Fruit fly (Drosophila melanogaster) whole organism, prepupa: ENCODE measurements around the gene Edc3.

Source experiments
- Blimp-1 ChIP-seq: fragments of 200-800 bp; sonication (Bioruptor generic); optimal IDR thresholded peaks from 3 replicates; lab custom pipeline; 2017; ENCODE audit warnings: missing biosample characterization, missing genetic modification characterization, mild to moderate bottlenecking, moderate library complexity, missing genetic modification reagents
- CG10631 ChIP-seq: fragments of 200-800 bp; sonication (Bioruptor generic); optimal IDR thresholded peaks from 2 replicates; lab custom pipeline; 2016; ENCODE audit warnings: missing biosample characterization, missing genetic modification characterization
- CG10669 ChIP-seq: fragments of 200-800 bp; sonication (Bioruptor generic); optimal IDR thresholded peaks from 3 replicates; lab custom pipeline; 2018; ENCODE audit warnings: missing biosample characterization, mild to moderate bottlenecking, missing genetic modification characterization, moderate library complexity
- CG11294 ChIP-seq: fragments of 200-800 bp; sonication (Bioruptor generic); IDR thresholded peaks from 2 replicates; pipeline ENCODE4 v1.3.6; 2022; ENCODE audit warnings: missing biosample characterization, missing genetic modification characterization
- CG15336 ChIP-seq: fragments of 200-800 bp; sonication (Bioruptor generic); IDR thresholded peaks from 2 replicates; pipeline ENCODE4 v1.3.6; 2022; ENCODE audit warnings: missing biosample characterization, missing genetic modification characterization
- CG3032 ChIP-seq: fragments of 200-800 bp; optimal IDR thresholded peaks from 2 replicates; lab custom pipeline; 2019; ENCODE audit warnings: missing biosample characterization, mild to moderate bottlenecking, missing genetic modification characterization, moderate library complexity
- CG31627 ChIP-seq: fragments of 200-800 bp; sonication (Bioruptor generic); optimal IDR thresholded peaks from 3 replicates; lab custom pipeline; 2016; ENCODE audit warnings: missing biosample characterization, missing genetic modification characterization
- CG3919 ChIP-seq: fragments of 200-800 bp; sonication (Bioruptor generic); optimal IDR thresholded peaks from 3 replicates; lab custom pipeline; 2016; ENCODE audit warnings: missing biosample characterization, missing genetic modification characterization
- CG6163 ChIP-seq: fragments of 200-800 bp; sonication (Bioruptor generic); IDR thresholded peaks from 3 replicates; pipeline ENCODE4 v1.3.6; 2022; ENCODE audit warnings: missing biosample characterization, missing genetic modification characterization
- CG6792 ChIP-seq: fragments of 200-800 bp; sonication (Bioruptor generic); optimal IDR thresholded peaks from 3 replicates; lab custom pipeline; 2016; ENCODE audit warnings: missing biosample characterization, missing genetic modification characterization
- CG6808 ChIP-seq: fragments of 200-800 bp; sonication (Bioruptor generic); optimal IDR thresholded peaks from 3 replicates; lab custom pipeline; 2017; ENCODE audit warnings: missing biosample characterization, missing genetic modification characterization, mild to moderate bottlenecking, moderate library complexity, missing genetic modification reagents
- CG6854 ChIP-seq: fragments of 200-800 bp; sonication (Bioruptor generic); optimal IDR thresholded peaks from 2 replicates; lab custom pipeline; 2017; ENCODE audit warnings: missing biosample characterization, mild to moderate bottlenecking, missing genetic modification characterization
- CG8119 ChIP-seq: fragments of 200-800 bp; sonication (Bioruptor generic); IDR thresholded peaks from 3 replicates; pipeline ENCODE4 v1.3.6; 2022; ENCODE audit warnings: missing biosample characterization, missing genetic modification characterization
- CG8632 ChIP-seq: fragments of 200-800 bp; sonication (Bioruptor generic); optimal IDR thresholded peaks from 3 replicates; lab custom pipeline; 2016; ENCODE audit warnings: missing biosample characterization, missing genetic modification characterization
- Eip75B ChIP-seq: fragments of 200-800 bp; sonication (Bioruptor generic); optimal IDR thresholded peaks from 3 replicates; lab custom pipeline; 2016; ENCODE audit warnings: missing biosample characterization, missing genetic modification characterization
- Eip78C ChIP-seq: fragments of 200-800 bp; sonication (Bioruptor generic); peaks from one replicate; lab custom pipeline; 2016; ENCODE audit warnings: missing biosample characterization, missing genetic modification characterization
- Hr38 ChIP-seq: sonication (Bioruptor generic); optimal IDR thresholded peaks from 2 replicates; lab custom pipeline; 2016; ENCODE audit warnings: missing biosample characterization, missing genetic modification characterization
- Hr4 ChIP-seq: fragments of 200-800 bp; sonication (Bioruptor generic); optimal IDR thresholded peaks from 3 replicates; lab custom pipeline; 2016; ENCODE audit warnings: missing biosample characterization, missing genetic modification characterization
- Met ChIP-seq: fragments of 200-800 bp; sonication (Bioruptor generic); optimal IDR thresholded peaks from 3 replicates; lab custom pipeline; 2016; ENCODE audit warnings: missing biosample characterization, missing genetic modification characterization
- OdsH ChIP-seq: fragments of 200-800 bp; sonication (Bioruptor generic); optimal IDR thresholded peaks from 3 replicates; lab custom pipeline; 2016; ENCODE audit warnings: missing biosample characterization, missing genetic modification characterization
- Sox14 ChIP-seq: fragments of 200-800 bp; sonication (Bioruptor generic); optimal IDR thresholded peaks from 3 replicates; lab custom pipeline; 2016; ENCODE audit warnings: missing biosample characterization, missing genetic modification characterization
- Sox15 ChIP-seq: fragments of 200-800 bp; sonication (Bioruptor generic); optimal IDR thresholded peaks from 3 replicates; lab custom pipeline; 2016; ENCODE audit warnings: missing biosample characterization, missing genetic modification characterization
- acj6 ChIP-seq: fragments of 200-800 bp; sonication (Bioruptor generic); optimal IDR thresholded peaks from 3 replicates; lab custom pipeline; 2016; ENCODE audit warnings: missing biosample characterization, missing genetic modification characterization
- cyc ChIP-seq: fragments of 200-800 bp; sonication (Bioruptor generic); optimal IDR thresholded peaks from 3 replicates; lab custom pipeline; 2016; ENCODE audit warnings: missing biosample characterization, missing genetic modification characterization
- dac ChIP-seq: fragments of 200-800 bp; sonication (Bioruptor generic); optimal IDR thresholded peaks from 2 replicates; lab custom pipeline; 2017; ENCODE audit warnings: missing biosample characterization, mild to moderate bottlenecking, missing genetic modification characterization
- dsx ChIP-seq: fragments of 200-800 bp; optimal IDR thresholded peaks from 3 replicates; lab custom pipeline; 2019; ENCODE audit warnings: missing biosample characterization, mild to moderate bottlenecking, missing genetic modification characterization, moderate library complexity; ENCODE audit not compliant: poor library complexity, severe bottlenecking
- fkh ChIP-seq: fragments of 200-800 bp; sonication (Bioruptor generic); optimal IDR thresholded peaks from 3 replicates; lab custom pipeline; 2017; ENCODE audit warnings: missing biosample characterization, mild to moderate bottlenecking, missing genetic modification characterization, moderate library complexity
- ss ChIP-seq, 2 experiments: fragments of 200-800 bp; sonication (Bioruptor generic); optimal IDR thresholded peaks; 2 replicates in 1 of 2; 3 replicates in 1 of 2; lab custom pipeline; 2017 to 2018; ENCODE audit warnings: mild to moderate bottlenecking in 2 of 2, missing biosample characterization in 2 of 2, missing genetic modification characterization in 2 of 2, moderate library complexity in 1 of 2
- svp ChIP-seq: fragments of 200-800 bp; sonication (Bioruptor generic); peaks from one replicate; lab custom pipeline; 2016; ENCODE audit warnings: missing biosample characterization, missing genetic modification characterization
- topi ChIP-seq: fragments of 200-800 bp; sonication (Bioruptor generic); optimal IDR thresholded peaks from 3 replicates; lab custom pipeline; 2016; ENCODE audit warnings: missing biosample characterization, missing genetic modification characterization
- vri ChIP-seq: fragments of 200-800 bp; sonication (Bioruptor generic); optimal IDR thresholded peaks from 3 replicates; lab custom pipeline; 2016; ENCODE audit warnings: missing biosample characterization, mild to moderate bottlenecking, missing genetic modification characterization

Edc3 gene

dm6 chr3L:17532898-17533700 lies 3.4 kb upstream of the Edc3 start (continued):
- no peak for TF ChIP-seq Blimp-1 (GFP tag; lab: Kevin White, UChicago)
- peak; percentile 70 for TF ChIP-seq acj6 (GFP tag; lab: Kevin White, UChicago)
- peak; percentile 40 for TF ChIP-seq CG3032 (tag; lab: Kevin White, UChicago)
- TF ChIP-seq, all 60 proteins: peak for 41

DNA sequence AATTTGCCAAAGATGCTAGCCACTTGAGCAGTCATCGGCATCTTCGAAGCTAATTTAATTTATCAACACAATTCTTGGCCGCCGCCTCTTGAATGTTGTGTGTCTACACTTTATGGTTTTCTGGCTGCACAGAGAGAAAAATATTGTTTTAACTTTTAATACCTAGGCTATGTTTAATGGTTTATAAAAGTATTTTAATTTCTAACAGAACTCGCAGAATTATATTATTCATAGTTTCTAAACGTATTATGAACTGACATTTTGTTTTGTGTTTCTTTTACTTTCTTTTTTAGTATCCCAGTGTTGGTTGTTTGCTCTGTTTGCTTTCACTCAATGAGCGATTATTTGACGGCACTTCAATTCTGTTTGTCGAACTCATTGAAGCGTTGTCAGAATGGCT lies 2.5 kb upstream of the Edc3 start:
- TF ChIP-seq fkh (GFP tag; lab: Kevin White, UChicago) (peak; percentile 21), CG15336 (GFP tag; lab: Robert Waterston, UW) (peak; percentile 34; the same call in 1 of the 2 replicates), dac (GFP tag; lab: Kevin White, UChicago) (no peak), ss (GFP tag; optimal IDR thresholded peaks at IDR 0.05; lab: Kevin White, UChicago) (no peak), CG3032 (tag; lab: Kevin White, UChicago) (no peak), CG6792 (GFP tag; lab: Kevin White, UChicago) (no peak), Hr4 (GFP tag; lab: Kevin White, UChicago) (peak; percentile 15), Eip78C (GFP tag; lab: Kevin White, UChicago) (peak; percentile 33), Met (GFP tag; lab: Kevin White, UChicago) (peak; percentile 39)

DNA sequence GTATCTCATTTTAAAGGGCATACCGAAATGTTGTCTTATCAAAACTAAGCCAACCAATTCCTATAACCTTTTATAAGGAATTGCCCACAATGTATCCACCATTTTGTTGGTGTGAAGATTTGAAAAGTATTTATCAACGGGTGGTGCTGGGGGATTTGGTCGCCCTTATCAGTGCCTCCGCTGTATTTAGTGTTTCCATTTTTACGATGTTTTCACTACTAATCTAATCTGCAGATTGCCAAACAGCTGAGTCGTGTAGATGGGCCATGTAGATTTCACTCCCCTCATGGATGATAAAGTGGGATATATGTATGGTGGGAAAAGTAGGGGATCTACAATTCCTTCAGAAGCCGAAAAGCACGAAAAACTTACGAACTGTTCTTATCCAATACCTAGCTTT lies 1.7 kb upstream of the Edc3 start:
- TF ChIP-seq OdsH (no peak), CG10631 (GFP tag; lab: Kevin White, UChicago) (no peak), CG6854 (GFP tag; lab: Kevin White, UChicago) (no peak), fkh (GFP tag; lab: Kevin White, UChicago) (peak; percentile 40), dac (GFP tag; lab: Kevin White, UChicago) (no peak), topi (GFP tag; lab: Kevin White, UChicago) (no peak), CG3919 (no peak), Eip78C (GFP tag; lab: Kevin White, UChicago) (no peak), CG8632 (GFP tag; lab: Kevin White, UChicago) (no peak), CG31627 (no peak), dsx (GFP tag; lab: Kevin White, UChicago) (no peak), Hr38 (GFP tag; lab: Kevin White, UChicago) (no peak), vri (GFP tag; lab: Kevin White, UChicago) (peak; percentile 47), CG15336 (GFP tag; lab: Robert Waterston, UW) (no peak)

- TF ChIP-seq CG6808 (peak; percentile 18), dsx (GFP tag; lab: Kevin White, UChicago) (peak; percentile 13), cyc (no peak), Sox14 (GFP tag; lab: Kevin White, UChicago) (peak; percentile 92), Eip78C (GFP tag; lab: Kevin White, UChicago) (peak; percentile 47), Eip75B (no peak), Sox15 (GFP tag; lab: Kevin White, UChicago) (no peak), svp (GFP tag; lab: Kevin White, UChicago) (peak; percentile 72), CG8119 (GFP tag; lab: Robert Waterston, UW) (no peak), CG10669 (GFP tag; lab: Kevin White, UChicago) (no peak), fkh (GFP tag; lab: Kevin White, UChicago) (peak; percentile 63), CG6163 (GFP tag; lab: Robert Waterston, UW) (peak; percentile 52; the same call in 2 of the 3 replicates), CG11294 (GFP tag; lab: Robert Waterston, UW) (no peak)
Measured at dm6 chr3L:17530471-17531149, 949 bp upstream of the Edc3 start.
